Worm (Caenorhabditis elegans) whole organism, L1 larva: ENCODE measurements around the gene daf-12.

Experiments used
- ama-1 ChIP-seq: fragments of 150-350 bp; optimal IDR thresholded peaks from 2 replicates; lab custom pipeline; 2014
- efl-1 ChIP-seq, 4 experiments: fragments of 150-350 bp; optimal IDR thresholded peaks in 3 of 4; peaks in 1 of 4; 1 replicate in 1 of 4; 2 replicates in 3 of 4; lab custom pipeline; 2014; ENCODE audit warnings: missing biosample characterization in 2 of 4, missing genetic modification characterization in 2 of 4, missing genetic modification reagents in 2 of 4
- egl-13 ChIP-seq: sonication (generic microtip); optimal IDR thresholded peaks from 2 replicates; lab custom pipeline; 2016; ENCODE audit warnings: missing genotype, missing genetic modification reagents, missing genetic modification characterization, missing compliant biosample characterization
- elt-2 ChIP-seq: sonication (generic microtip); optimal IDR thresholded peaks from 2 replicates; lab custom pipeline; 2016; ENCODE audit warnings: missing genetic modification characterization, mild to moderate bottlenecking, inconsistent platforms, missing compliant biosample characterization, missing genetic modification reagents
- fos-1 ChIP-seq: fragments of 150-350 bp; optimal IDR thresholded peaks from 2 replicates; lab custom pipeline; 2014; ENCODE audit warnings: missing biosample characterization, missing genetic modification characterization
- jun-1 ChIP-seq: fragments of 150-350 bp; optimal IDR thresholded peaks from 2 replicates; lab custom pipeline; 2014; ENCODE audit warnings: missing biosample characterization, missing genetic modification reagents, missing genetic modification characterization
- lin-35 ChIP-seq, 2 experiments: fragments of 150-350 bp; optimal IDR thresholded peaks; 2 replicates each; lab custom pipeline; 2014; ENCODE audit warnings: missing biosample characterization in 2 of 2, missing genetic modification characterization in 2 of 2, missing genetic modification reagents in 2 of 2
- nhr-77 ChIP-seq: fragments of 150-350 bp; optimal IDR thresholded peaks from 2 replicates; lab custom pipeline; 2014; ENCODE audit warnings: missing biosample characterization, missing genetic modification characterization
- skn-1 ChIP-seq: fragments of 150-350 bp; optimal IDR thresholded peaks from 2 replicates; lab custom pipeline; 2014; ENCODE audit warnings: missing biosample characterization, missing genetic modification characterization
- snpc-4 ChIP-seq: fragments of 150-350 bp; optimal IDR thresholded peaks from 2 replicates; lab custom pipeline; 2014; ENCODE audit warnings: missing biosample characterization, missing genetic modification characterization
- sox-4 ChIP-seq: sonication (generic microtip); optimal IDR thresholded peaks from 2 replicates; lab custom pipeline; 2016; ENCODE audit warnings: missing genetic modification characterization, missing compliant biosample characterization
- unc-62 ChIP-seq: fragments of 150-350 bp; optimal IDR thresholded peaks from 2 replicates; lab custom pipeline; 2014; ENCODE audit warnings: missing biosample characterization, missing genetic modification reagents, missing genetic modification characterization
- xbp-1 ChIP-seq: sonication (generic microtip); optimal IDR thresholded peaks from 2 replicates; lab custom pipeline; 2016; ENCODE audit warnings: missing genetic modification characterization, missing compliant biosample characterization
- ztf-11 ChIP-seq, 2 experiments: sonication (generic microtip); optimal IDR thresholded peaks; 2 replicates each; lab custom pipeline; 2016 to 2017; ENCODE audit warnings: missing genetic modification characterization in 2 of 2, missing biosample characterization in 1 of 2, missing compliant biosample characterization in 1 of 2

- TF ChIP-seq snpc-4 (tag; lab: Kevin White, UChicago) (no peak), skn-1 (peak; percentile 21), ama-1 (lab: Kevin White, UChicago) (no peak), lin-35 (GFP tag; optimal IDR thresholded peaks at IDR 0.05; lab: Kevin White, UChicago) (no peak), efl-1 (optimal IDR thresholded peaks at IDR 0.05; lab: Kevin White, UChicago) (no peak), efl-1 (GFP tag; optimal IDR thresholded peaks at IDR 0.05 in 1 of 2; lab: Kevin White, UChicago) (peak in 1 of 2 experiments; percentile 28), elt-2 (no peak), unc-62 (GFP tag; lab: Kevin White, UChicago) (no peak), fos-1 (no peak), sox-4 (tag; lab: Kevin White, UChicago) (no peak), nhr-77 (tag; lab: Kevin White, UChicago) (no peak), ztf-11 (tag; optimal IDR thresholded peaks at IDR 0.05; lab: Kevin White, UChicago) (no peak), xbp-1 (peak; percentile 25), jun-1 (no peak), egl-13 (tag; lab: Kevin White, UChicago) (no peak)
Observed at ce11 chrX:10599719-10600155, 36.0 kb upstream of the daf-12 start.
